Fruit fly (Drosophila melanogaster) whole organism, adult: ENCODE results near the gene nero.

ENCODE experiments used
- bab1 ChIP-seq: fragments of 200-800 bp; sonication (Bioruptor generic); optimal IDR thresholded peaks from 3 replicates; lab custom pipeline; 2019; ENCODE audit warnings: missing biosample characterization, mild to moderate bottlenecking, missing genetic modification characterization, moderate library complexity
- tj ChIP-seq: fragments of 200-800 bp; sonication (Bioruptor generic); optimal IDR thresholded peaks from 3 replicates; lab custom pipeline; 2017; ENCODE audit warnings: missing biosample characterization, mild to moderate bottlenecking, missing genetic modification characterization, moderate library complexity

DNA sequence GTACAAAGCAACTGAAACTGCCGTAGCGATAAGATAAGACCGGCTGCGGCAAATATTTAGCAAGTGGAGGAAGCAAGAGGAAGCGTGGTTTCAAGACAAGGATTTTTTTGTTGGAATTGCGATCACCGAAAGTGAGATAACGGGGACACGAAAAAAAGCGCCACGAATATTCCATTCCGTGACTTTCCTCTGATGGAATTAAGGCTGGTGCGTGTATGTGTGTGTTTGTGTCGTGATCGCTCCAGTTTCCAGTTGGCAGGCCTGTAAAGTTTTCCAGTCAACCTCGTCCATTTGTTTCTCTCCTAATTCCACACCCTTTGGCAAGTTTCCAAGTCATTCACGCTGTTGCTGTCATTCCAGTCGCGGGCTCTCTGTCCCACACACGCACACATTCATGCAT, 21.1 kb downstream of the nero start:
- no peak for TF ChIP-seq tj (GFP tag; lab: Kevin White, UChicago)
- TF ChIP-seq bab1 (GFP tag; lab: Kevin White, UChicago), result no peak
